Worm (Caenorhabditis elegans) whole organism, L3 larva: ENCODE measurements around the gene T14G8.4.

Experiments used
- ama-1 ChIP-seq: fragments of 150-350 bp; optimal IDR thresholded peaks from 2 replicates; lab custom pipeline; 2018
- daf-12 ChIP-seq: fragments of 150-350 bp; optimal IDR thresholded peaks from 2 replicates; lab custom pipeline; 2014; ENCODE audit warnings: missing biosample characterization, missing genetic modification reagents, missing genetic modification characterization
- fkh-10 ChIP-seq: sonication (generic microtip); optimal IDR thresholded peaks from 2 replicates; lab custom pipeline; 2017; ENCODE audit warnings: missing biosample characterization, missing genetic modification reagents, missing genetic modification characterization
- fos-1 ChIP-seq: fragments of 150-350 bp; optimal IDR thresholded peaks from 2 replicates; lab custom pipeline; 2014; ENCODE audit warnings: missing biosample characterization, missing genetic modification characterization
- lin-15B ChIP-seq: fragments of 150-350 bp; optimal IDR thresholded peaks from 2 replicates; lab custom pipeline; 2014; ENCODE audit warnings: missing biosample characterization, missing genetic modification characterization
- lin-39 ChIP-seq: fragments of 150-350 bp; optimal IDR thresholded peaks from 2 replicates; lab custom pipeline; 2018; ENCODE audit warnings: missing biosample characterization, missing genetic modification reagents, missing genetic modification characterization
- mdl-1 ChIP-seq: fragments of 150-350 bp; optimal IDR thresholded peaks from 2 replicates; lab custom pipeline; 2014; ENCODE audit warnings: missing biosample characterization, missing genetic modification characterization
- nhr-237 ChIP-seq: fragments of 150-350 bp; optimal IDR thresholded peaks from 2 replicates; lab custom pipeline; 2014; ENCODE audit warnings: missing biosample characterization, missing genetic modification characterization
- ztf-11 ChIP-seq: fragments of 150-350 bp; optimal IDR thresholded peaks from 2 replicates; lab custom pipeline; 2014; ENCODE audit warnings: missing biosample characterization, missing genetic modification characterization

- TF ChIP-seq ztf-11, result no peak
- TF ChIP-seq nhr-237 (tag; lab: Kevin White, UChicago), result no peak
- TF ChIP-seq lin-15B, result no peak
- TF ChIP-seq ama-1 (lab: Kevin White, UChicago), result no peak
- TF ChIP-seq daf-12, result no peak
- no peak for TF ChIP-seq lin-39 (tag; lab: Kevin White, UChicago)
- TF ChIP-seq mdl-1 (tag; lab: Kevin White, UChicago), result no peak
- no peak for TF ChIP-seq fos-1
- no peak for TF ChIP-seq fkh-10 (GFP tag; lab: Kevin White, UChicago)
Observed at ce11 chrX:12877930-12878329, 14.2 kb upstream of the T14G8.4 start.
